Worm (Caenorhabditis elegans): ENCODE data around the gene B0513.90.

DNA sequence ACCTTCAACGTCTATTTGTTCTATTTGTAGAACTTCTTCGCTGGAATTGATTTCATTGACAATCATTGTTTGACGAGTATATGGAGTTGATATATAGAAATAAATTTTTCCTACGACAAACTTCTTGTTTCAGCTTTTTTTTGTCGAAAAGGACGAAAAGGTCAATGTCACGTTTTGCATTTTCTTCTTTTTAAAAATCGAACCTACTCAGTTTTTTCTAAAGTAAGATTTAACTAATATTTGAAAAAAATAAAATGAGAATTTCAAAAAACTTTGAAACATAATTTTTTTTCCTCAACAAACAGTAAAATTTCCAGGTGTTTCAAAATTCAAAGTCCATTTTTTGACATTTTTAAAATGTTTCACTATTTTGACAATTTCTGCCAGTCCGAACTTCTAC, 30.6 kb upstream of the B0513.90 start, which contains the start of gene H08M01.1:
- TF ChIP-seq him-1 (tag; optimal IDR thresholded peaks at IDR 0.05): no peak
- no peak for TF ChIP-seq W03F9.2 (tag; optimal IDR thresholded peaks at IDR 0.05)
